Worm (Caenorhabditis elegans) whole organism, early embryonic: ENCODE results near the gene C16D2.1.

Experiments used
- B0310.2 ChIP-seq: sonication (generic microtip); optimal IDR thresholded peaks from 2 replicates; lab custom pipeline; 2016; ENCODE audit warnings: mild to moderate bottlenecking, missing genetic modification characterization, missing compliant biosample characterization
- F13C5.2 ChIP-seq: sonication (generic microtip); optimal IDR thresholded peaks from 2 replicates; lab custom pipeline; 2017; ENCODE audit warnings: mild to moderate bottlenecking, missing genetic modification characterization, inconsistent platforms, missing compliant biosample characterization
- aly-1 ChIP-seq: sonication (generic microtip); optimal IDR thresholded peaks from 2 replicates; lab custom pipeline; 2016; ENCODE audit warnings: missing genetic modification characterization, missing compliant biosample characterization
- ama-1 ChIP-seq: fragments of 150-350 bp; optimal IDR thresholded peaks from 2 replicates; lab custom pipeline; 2014
- ceh-13 ChIP-seq: fragments of 200-800 bp; sonication (Bioruptor generic); optimal IDR thresholded peaks from 2 replicates; lab custom pipeline; 2018; ENCODE audit warnings: mild to moderate bottlenecking, missing genetic modification characterization, missing compliant biosample characterization
- ceh-36 ChIP-seq: sonication (generic microtip); optimal IDR thresholded peaks from 2 replicates; lab custom pipeline; 2016; ENCODE audit warnings: missing genetic modification characterization, inconsistent platforms, missing compliant biosample characterization
- ets-7 ChIP-seq: sonication (generic microtip); optimal IDR thresholded peaks from 2 replicates; lab custom pipeline; 2016; ENCODE audit warnings: missing genotype, missing genetic modification characterization, missing compliant biosample characterization
- flt-1 ChIP-seq: fragments of 200-800 bp; sonication (Bioruptor generic); IDR thresholded peaks from 2 replicates; pipeline ENCODE4 v1.3.6; 2022; ENCODE audit warnings: missing genetic modification characterization, missing compliant biosample characterization
- hmbx-1 ChIP-seq: sonication (generic microtip); optimal IDR thresholded peaks from 2 replicates; lab custom pipeline; 2016; ENCODE audit warnings: mild to moderate bottlenecking, missing genetic modification characterization, missing compliant biosample characterization
- hmg-4 ChIP-seq: fragments of 200-800 bp; sonication (Bioruptor generic); optimal IDR thresholded peaks from 2 replicates; lab custom pipeline; 2018; ENCODE audit warnings: mild to moderate bottlenecking, missing genetic modification characterization, missing compliant biosample characterization
- hnd-1 ChIP-seq: sonication (generic microtip); optimal IDR thresholded peaks from 2 replicates; lab custom pipeline; 2016; ENCODE audit warnings: missing genetic modification characterization, missing compliant biosample characterization
- pes-1 ChIP-seq: fragments of 200-800 bp; sonication (Bioruptor generic); IDR thresholded peaks from 2 replicates; pipeline ENCODE4 v1.3.6; 2022; ENCODE audit warnings: missing genetic modification reagents, missing genetic modification characterization, missing compliant biosample characterization
- scrt-1 ChIP-seq: fragments of 200-800 bp; sonication (Bioruptor generic); IDR thresholded peaks from 2 replicates; pipeline ENCODE4 v1.3.6; 2022; ENCODE audit warnings: missing genetic modification characterization, missing compliant biosample characterization
- sea-1 ChIP-seq: fragments of 200-800 bp; sonication (Bioruptor generic); conservative IDR thresholded peaks from 2 replicates; pipeline ENCODE4 v1.3.6; 2022; ENCODE audit warnings: missing genetic modification characterization, missing compliant biosample characterization
- tbx-11 ChIP-seq: fragments of 200-800 bp; sonication (Bioruptor generic); IDR thresholded peaks from 2 replicates; pipeline ENCODE4 v1.3.6; 2022; ENCODE audit warnings: missing genetic modification characterization, missing compliant biosample characterization
- tbx-37 ChIP-seq: fragments of 200-800 bp; sonication (Bioruptor generic); conservative IDR thresholded peaks from 2 replicates; pipeline ENCODE4 v1.3.6; 2022; ENCODE audit warnings: missing genetic modification reagents, missing genetic modification characterization, missing compliant biosample characterization
- tra-4 ChIP-seq: sonication (generic microtip); optimal IDR thresholded peaks from 2 replicates; lab custom pipeline; 2017; ENCODE audit warnings: missing genetic modification characterization, missing compliant biosample characterization

The C16D2.1 gene

DNA sequence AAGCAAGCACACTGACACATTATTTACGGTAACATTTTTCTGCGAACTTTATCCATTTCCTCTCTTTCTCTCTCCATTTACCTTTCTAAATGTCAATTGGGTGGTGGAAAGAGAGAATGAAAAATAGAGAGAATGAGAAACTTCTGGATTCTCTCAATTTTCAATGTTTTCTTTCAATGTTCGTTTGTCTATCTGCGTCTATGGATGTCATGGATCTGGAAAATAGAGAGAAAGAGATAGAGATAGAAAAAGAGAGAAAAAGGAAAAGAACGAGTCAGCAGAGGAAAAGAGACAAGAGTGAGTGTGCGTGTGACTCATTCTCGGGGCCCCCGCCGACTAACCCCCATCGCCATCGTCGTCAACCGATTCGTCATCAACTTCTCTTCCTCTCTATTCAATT is 18.6 kb upstream of the C16D2.1 start, which contains the start of gene jun-1:
TSS of gene jun-1 (plus strand) at position 307 of the 400 bp plus-strand sequence.
- TF ChIP-seq F13C5.2 (tag; lab: Kevin White, UChicago) (no peak), scrt-1 (GFP tag; lab: Robert Waterston, UW) (0 out of 2 replicates have a peak, but pooled peaks have one; percentile 6), hmg-4 (GFP tag; lab: Kevin White, UChicago) (peak; percentile 26), hnd-1 (tag; lab: Kevin White, UChicago) (no peak)

DNA sequence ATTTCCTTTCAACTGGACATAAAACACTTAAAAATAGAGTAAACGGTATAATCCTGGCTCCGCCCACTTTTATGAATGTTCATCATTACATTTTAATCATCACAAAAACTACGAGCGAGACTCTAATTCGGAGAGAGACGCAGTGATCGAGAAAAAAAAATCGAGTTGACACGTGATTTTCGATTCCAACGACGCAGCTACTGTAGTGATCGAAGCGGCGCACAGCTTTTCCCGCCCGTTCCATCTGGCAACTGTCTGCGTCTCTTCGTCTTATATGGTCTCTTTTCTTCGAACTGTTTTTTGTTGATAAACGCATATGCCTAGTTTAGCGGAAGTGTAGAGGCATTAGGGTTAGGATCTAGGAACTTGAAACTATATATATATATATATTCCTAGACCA is 17.7 kb upstream of the C16D2.1 start:
- TF ChIP-seq pes-1 (GFP tag; lab: Robert Waterston, UW) (no peak), tbx-11 (GFP tag; lab: Robert Waterston, UW) (no peak), tra-4 (no peak), B0310.2 (tag; lab: Kevin White, UChicago) (no peak), ets-7 (no peak), F13C5.2 (tag; lab: Kevin White, UChicago) (no peak)

DNA sequence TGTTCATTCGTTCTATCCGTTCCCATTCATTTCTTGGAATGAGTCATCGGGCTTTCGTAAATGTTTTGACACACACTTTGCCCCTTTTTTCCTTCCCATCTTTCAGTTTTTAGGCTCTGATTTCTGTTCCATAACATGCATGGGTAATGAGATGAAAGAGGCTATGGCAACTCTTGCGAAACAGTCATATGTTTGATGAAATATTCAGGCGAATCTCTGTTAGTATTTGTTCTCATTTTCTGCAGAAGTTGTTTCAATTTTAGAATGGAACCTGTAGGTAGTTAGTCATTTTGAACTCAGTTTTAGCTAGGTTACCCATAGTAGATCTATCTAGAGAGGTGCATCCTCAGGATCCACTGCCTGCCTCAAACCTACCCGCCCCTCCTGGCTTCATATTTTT is 16.5 kb upstream of the C16D2.1 start:
- TF ChIP-seq scrt-1 (GFP tag; lab: Robert Waterston, UW) (no peak), tbx-37 (GFP tag; lab: Robert Waterston, UW) (no peak), ceh-13 (GFP tag; lab: Kevin White, UChicago) (no peak), ets-7 (no peak), aly-1 (tag; lab: Kevin White, UChicago) (no peak), tra-4 (no peak), pes-1 (GFP tag; lab: Robert Waterston, UW) (no peak), flt-1 (GFP tag; lab: Robert Waterston, UW) (no peak), hmbx-1 (no peak), B0310.2 (tag; lab: Kevin White, UChicago) (no peak)

DNA sequence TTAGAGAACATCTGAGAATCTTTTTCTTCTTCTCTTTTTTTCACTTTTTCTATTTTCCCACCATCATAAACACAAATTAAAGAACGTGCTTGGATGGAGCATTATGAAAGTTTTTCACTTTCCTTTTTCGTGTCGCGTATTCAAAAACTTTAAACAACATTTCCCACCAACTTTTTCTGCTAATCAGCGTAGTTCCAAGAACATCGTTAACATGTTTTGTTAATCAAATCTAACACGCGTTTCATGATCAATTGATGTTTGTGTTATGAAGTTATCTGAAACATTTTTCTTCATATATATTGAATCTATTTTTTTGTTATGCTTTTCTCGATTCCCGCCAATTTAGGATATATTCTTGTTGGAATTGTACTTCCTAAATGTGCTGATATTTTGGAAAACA is 15.8 kb upstream of the C16D2.1 start:
- no peak for TF ChIP-seq hmbx-1

DNA sequence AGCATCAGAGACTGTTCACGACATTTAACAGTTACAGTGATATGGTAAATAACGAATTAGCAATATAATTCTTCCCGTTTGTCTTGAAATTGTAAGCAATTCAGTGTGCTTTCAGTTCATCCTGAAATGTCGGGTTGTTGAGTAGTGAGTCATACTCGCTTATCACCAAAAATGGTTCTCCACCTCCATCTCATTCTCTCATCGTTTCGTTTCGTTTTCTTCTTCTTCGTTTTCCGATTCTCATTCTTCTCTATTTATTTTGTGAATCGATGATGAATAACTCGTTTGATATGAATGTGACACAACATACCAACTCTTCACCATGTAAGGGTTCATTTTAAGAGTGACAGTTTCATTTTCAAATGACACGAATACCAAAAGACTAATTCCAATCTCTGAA is 15.1 kb upstream of the C16D2.1 start:
- TF ChIP-seq B0310.2 (tag; lab: Kevin White, UChicago): no peak
- TF ChIP-seq sea-1 (GFP tag; lab: Robert Waterston, UW): no peak
- TF ChIP-seq ceh-36 (tag; lab: Kevin White, UChicago): no peak
- TF ChIP-seq tra-4: no peak
- TF ChIP-seq aly-1 (tag; lab: Kevin White, UChicago): no peak
- TF ChIP-seq hmg-4 (GFP tag; lab: Kevin White, UChicago): no peak
- no peak for TF ChIP-seq hmbx-1
- TF ChIP-seq hnd-1 (tag; lab: Kevin White, UChicago): no peak
- TF ChIP-seq scrt-1 (GFP tag; lab: Robert Waterston, UW): no peak
- TF ChIP-seq pes-1 (GFP tag; lab: Robert Waterston, UW): no peak
- no peak for TF ChIP-seq flt-1 (GFP tag; lab: Robert Waterston, UW)
- TF ChIP-seq tbx-11 (GFP tag; lab: Robert Waterston, UW): no peak
- no peak for TF ChIP-seq ceh-13 (GFP tag; lab: Kevin White, UChicago)
- no peak for TF ChIP-seq F13C5.2 (tag; lab: Kevin White, UChicago)

DNA sequence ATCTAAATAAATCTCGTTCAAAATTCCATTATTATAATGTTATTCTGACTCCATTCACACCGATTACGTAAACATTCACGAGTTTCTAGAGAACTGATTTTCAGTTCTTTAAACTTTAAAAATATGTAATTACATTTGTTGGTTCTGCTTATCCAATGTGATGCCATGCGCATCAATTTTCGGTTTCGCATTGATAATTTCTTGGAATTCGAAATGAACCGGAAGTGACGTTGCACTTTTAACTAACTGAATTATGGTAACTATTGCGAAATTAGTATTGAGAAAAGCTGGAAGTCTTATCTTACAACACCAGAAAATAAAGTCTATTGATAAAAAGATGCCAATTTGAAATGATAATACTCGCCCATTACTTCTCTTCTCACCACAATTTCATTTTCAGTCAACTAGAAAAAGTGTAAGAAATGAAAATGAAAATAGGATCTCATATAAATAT is 13.6 kb upstream of the C16D2.1 start:
- TF ChIP-seq hnd-1 (tag; lab: Kevin White, UChicago) (no peak), aly-1 (tag; lab: Kevin White, UChicago) (no peak), sea-1 (GFP tag; lab: Robert Waterston, UW) (no peak), hmbx-1 (no peak), ama-1 (lab: Kevin White, UChicago) (no peak), scrt-1 (GFP tag; lab: Robert Waterston, UW) (no peak), tbx-11 (GFP tag; lab: Robert Waterston, UW) (no peak), pes-1 (GFP tag; lab: Robert Waterston, UW) (no peak), ets-7 (no peak), ceh-13 (GFP tag; lab: Kevin White, UChicago) (no peak), ceh-36 (tag; lab: Kevin White, UChicago) (no peak), tbx-37 (GFP tag; lab: Robert Waterston, UW) (no peak), hmg-4 (GFP tag; lab: Kevin White, UChicago) (no peak), F13C5.2 (tag; lab: Kevin White, UChicago) (no peak), tra-4 (no peak), flt-1 (GFP tag; lab: Robert Waterston, UW) (no peak), B0310.2 (tag; lab: Kevin White, UChicago) (no peak)

DNA sequence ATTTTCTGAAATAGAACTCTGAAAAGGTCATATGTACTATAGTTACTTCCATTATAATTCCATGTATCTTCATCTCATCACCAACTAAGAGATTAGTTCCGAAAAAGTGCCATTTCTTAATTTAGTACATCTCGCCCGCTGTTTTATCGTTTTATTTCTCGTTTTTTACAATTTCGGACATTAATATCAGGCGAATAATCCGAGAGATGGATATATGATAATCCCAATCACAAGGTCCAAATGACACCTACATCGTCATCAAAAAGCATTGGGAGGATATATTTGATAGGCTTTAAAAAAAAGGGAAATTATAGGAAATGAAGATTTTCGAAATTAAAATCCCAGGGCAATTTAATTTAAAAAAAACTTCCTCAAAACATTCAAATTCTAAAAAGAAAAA is 11.1 kb upstream of the C16D2.1 start:
- TF ChIP-seq aly-1 (tag; lab: Kevin White, UChicago): no peak
- TF ChIP-seq ceh-13 (GFP tag; lab: Kevin White, UChicago): no peak
- TF ChIP-seq hnd-1 (tag; lab: Kevin White, UChicago): no peak
- TF ChIP-seq tra-4: no peak
- no peak for TF ChIP-seq pes-1 (GFP tag; lab: Robert Waterston, UW)
- no peak for TF ChIP-seq ceh-36 (tag; lab: Kevin White, UChicago)
- no peak for TF ChIP-seq flt-1 (GFP tag; lab: Robert Waterston, UW)
- no peak for TF ChIP-seq tbx-37 (GFP tag; lab: Robert Waterston, UW)
- no peak for TF ChIP-seq scrt-1 (GFP tag; lab: Robert Waterston, UW)
- no peak for TF ChIP-seq F13C5.2 (tag; lab: Kevin White, UChicago)
- no peak for TF ChIP-seq B0310.2 (tag; lab: Kevin White, UChicago)
- no peak for TF ChIP-seq hmg-4 (GFP tag; lab: Kevin White, UChicago)
- TF ChIP-seq ets-7: no peak
- TF ChIP-seq sea-1 (GFP tag; lab: Robert Waterston, UW): no peak
- no peak for TF ChIP-seq hmbx-1
- no peak for TF ChIP-seq tbx-11 (GFP tag; lab: Robert Waterston, UW)
- TF ChIP-seq ama-1 (lab: Kevin White, UChicago): no peak
